Fruit fly (Drosophila melanogaster) whole organism, embryonic: ENCODE results near the gene ppk13.

Experiments used
- Atf-2 ChIP-seq: fragments of 200-800 bp; sonication (Bioruptor generic); optimal IDR thresholded peaks from 2 replicates; lab custom pipeline; 2016; ENCODE audit warnings: missing biosample characterization, missing genetic modification characterization
- CG10209 ChIP-seq: fragments of 200-800 bp; sonication (Bioruptor generic); optimal IDR thresholded peaks from 3 replicates; lab custom pipeline; 2017; ENCODE audit warnings: missing biosample characterization, mild to moderate bottlenecking, missing genetic modification characterization, missing genetic modification reagents
- CG10431 ChIP-seq: fragments of 200-800 bp; sonication (Bioruptor generic); optimal IDR thresholded peaks from 3 replicates; lab custom pipeline; 2018; ENCODE audit warnings: missing biosample characterization, mild to moderate bottlenecking, missing genetic modification characterization
- CG11085 ChIP-seq: fragments of 200-800 bp; sonication (Bioruptor generic); IDR thresholded peaks from 2 replicates; pipeline ENCODE4 v1.3.6; 2022; ENCODE audit warnings: missing biosample characterization, missing genetic modification characterization
- CG11695 ChIP-seq: fragments of 200-800 bp; sonication (Bioruptor generic); IDR thresholded peaks from 3 replicates; pipeline ENCODE4 v1.3.6; 2022; ENCODE audit warnings: missing biosample characterization, missing genetic modification characterization
- CG11723 ChIP-seq: fragments of 200-800 bp; sonication (Bioruptor generic); optimal IDR thresholded peaks from 2 replicates; lab custom pipeline; 2017; ENCODE audit warnings: missing biosample characterization, mild to moderate bottlenecking, missing genetic modification characterization
- CG12744 ChIP-seq: fragments of 200-800 bp; sonication (Bioruptor generic); optimal IDR thresholded peaks from 2 replicates; lab custom pipeline; 2016; ENCODE audit warnings: missing biosample characterization, missing genetic modification characterization
- CG12942 ChIP-seq: fragments of 200-800 bp; sonication (Bioruptor generic); optimal IDR thresholded peaks from 3 replicates; lab custom pipeline; 2016; ENCODE audit warnings: missing biosample characterization, missing genetic modification characterization
- CG13424 ChIP-seq: fragments of 200-800 bp; sonication (Bioruptor generic); optimal IDR thresholded peaks from 2 replicates; lab custom pipeline; 2019; ENCODE audit warnings: missing biosample characterization, mild to moderate bottlenecking, missing genetic modification characterization, moderate library complexity
- CG14014 ChIP-seq: fragments of 200-800 bp; sonication (Bioruptor generic); IDR thresholded peaks from 2 replicates; pipeline ENCODE4 v1.3.6; 2022; ENCODE audit warnings: missing biosample characterization, missing genetic modification characterization
- CG15696 ChIP-seq: fragments of 200-800 bp; sonication (Bioruptor generic); optimal IDR thresholded peaks from 2 replicates; lab custom pipeline; 2019; ENCODE audit warnings: missing biosample characterization, mild to moderate bottlenecking, missing genetic modification characterization, moderate library complexity
- CG1603 ChIP-seq: fragments of 200-800 bp; sonication (Bioruptor generic); optimal IDR thresholded peaks from 2 replicates; lab custom pipeline; 2019; ENCODE audit warnings: missing biosample characterization, mild to moderate bottlenecking, missing genetic modification characterization, moderate library complexity
- CG17186 ChIP-seq: fragments of 200-800 bp; sonication (Bioruptor generic); optimal IDR thresholded peaks from 3 replicates; lab custom pipeline; 2017; ENCODE audit warnings: missing biosample characterization, missing genetic modification reagents, missing genetic modification characterization
- CG17361 ChIP-seq: fragments of 200-800 bp; sonication (Bioruptor generic); IDR thresholded peaks from 3 replicates; pipeline ENCODE4 v1.3.6; 2022; ENCODE audit warnings: missing biosample characterization, missing genetic modification characterization
- CG17612 ChIP-seq: fragments of 200-800 bp; sonication (Bioruptor generic); IDR thresholded peaks from 2 replicates; pipeline ENCODE4 v1.3.6; 2022; ENCODE audit warnings: missing biosample characterization, missing genetic modification characterization
- CG18599 ChIP-seq: fragments of 200-800 bp; sonication (Bioruptor generic); optimal IDR thresholded peaks from 3 replicates; lab custom pipeline; 2017; ENCODE audit warnings: missing biosample characterization, missing genetic modification characterization, mild to moderate bottlenecking, moderate library complexity, missing genetic modification reagents
- CG31224 ChIP-seq: fragments of 200-800 bp; sonication (Bioruptor generic); IDR thresholded peaks from 2 replicates; pipeline ENCODE4 v1.3.6; 2022; ENCODE audit warnings: missing biosample characterization, missing genetic modification characterization
- CG33213 ChIP-seq: fragments of 200-800 bp; sonication (Bioruptor generic); optimal IDR thresholded peaks from 3 replicates; lab custom pipeline; 2016; ENCODE audit warnings: missing biosample characterization, missing genetic modification characterization
- CG34376 ChIP-seq: fragments of 200-800 bp; sonication (Bioruptor generic); optimal IDR thresholded peaks from 2 replicates; lab custom pipeline; 2018; ENCODE audit warnings: missing biosample characterization, mild to moderate bottlenecking, missing genetic modification characterization
- CG6765 ChIP-seq: fragments of 200-800 bp; sonication (Bioruptor generic); optimal IDR thresholded peaks from 3 replicates; lab custom pipeline; 2017; ENCODE audit warnings: missing biosample characterization, mild to moderate bottlenecking, missing genetic modification characterization
- CG6791 ChIP-seq: fragments of 200-800 bp; sonication (Bioruptor generic); IDR thresholded peaks from 3 replicates; pipeline ENCODE4 v1.3.6; 2022; ENCODE audit warnings: missing biosample characterization, missing genetic modification characterization; ENCODE audit not compliant: partially characterized antibody
- CG8281 ChIP-seq: fragments of 200-800 bp; sonication (Bioruptor generic); optimal IDR thresholded peaks from 2 replicates; lab custom pipeline; 2018; ENCODE audit warnings: missing biosample characterization, mild to moderate bottlenecking, missing genetic modification characterization, moderate library complexity
- CG8478 ChIP-seq: fragments of >200 bp; optimal IDR thresholded peaks from 2 replicates; lab custom pipeline; 2018
- CG9437 ChIP-seq: fragments of 200-800 bp; sonication (Bioruptor generic); optimal IDR thresholded peaks from 2 replicates; lab custom pipeline; 2018; ENCODE audit warnings: missing biosample characterization, mild to moderate bottlenecking, missing genetic modification characterization
- E2f1 ChIP-seq: fragments of 200-800 bp; sonication (Bioruptor generic); IDR thresholded peaks from 2 replicates; pipeline ENCODE4 v1.3.6; 2022; ENCODE audit warnings: missing biosample characterization, missing genetic modification characterization
- Ets65A ChIP-seq: fragments of 200-800 bp; sonication (Bioruptor generic); peaks from one replicate; lab custom pipeline; 2016; ENCODE audit warnings: missing biosample characterization, missing genetic modification characterization
- HLHmδ ChIP-seq: fragments of 200-800 bp; sonication (Bioruptor generic); optimal IDR thresholded peaks from 2 replicates; lab custom pipeline; 2018; ENCODE audit warnings: missing biosample characterization, mild to moderate bottlenecking, missing genetic modification characterization, moderate library complexity
- HmgZ ChIP-seq: fragments of 200-800 bp; sonication (Bioruptor generic); optimal IDR thresholded peaks from 2 replicates; lab custom pipeline; 2018; ENCODE audit warnings: missing biosample characterization, mild to moderate bottlenecking, missing genetic modification characterization
- Mrtf ChIP-seq: fragments of 200-800 bp; sonication (Bioruptor generic); IDR thresholded peaks from 3 replicates; pipeline ENCODE4 v1.3.6; 2022; ENCODE audit warnings: missing biosample characterization, missing genetic modification characterization
- NK7.1 ChIP-seq: fragments of 200-800 bp; sonication (Bioruptor generic); optimal IDR thresholded peaks from 3 replicates; lab custom pipeline; 2016; ENCODE audit warnings: missing biosample characterization, missing genetic modification characterization
- Optix ChIP-seq: fragments of 200-800 bp; sonication (Bioruptor generic); IDR thresholded peaks from 3 replicates; pipeline ENCODE4 v1.3.6; 2022; ENCODE audit warnings: missing biosample characterization, missing genetic modification characterization
- Sox102F ChIP-seq: fragments of 200-800 bp; sonication (Bioruptor generic); optimal IDR thresholded peaks from 2 replicates; lab custom pipeline; 2018; ENCODE audit warnings: missing biosample characterization, mild to moderate bottlenecking, missing genetic modification characterization, moderate library complexity
- Tbp ChIP-seq: fragments of >200 bp; optimal IDR thresholded peaks from 2 replicates; lab custom pipeline; 2018; ENCODE audit warnings: missing biosample characterization, missing genetic modification characterization
- YL-1 ChIP-seq: fragments of 200-800 bp; sonication (Bioruptor generic); optimal IDR thresholded peaks from 3 replicates; lab custom pipeline; 2017; ENCODE audit warnings: missing biosample characterization, mild to moderate bottlenecking, missing genetic modification characterization
- bcd ChIP-seq: fragments of 200-800 bp; sonication (Bioruptor generic); optimal IDR thresholded peaks from 2 replicates; lab custom pipeline; 2017; ENCODE audit warnings: missing biosample characterization, mild to moderate bottlenecking, missing genetic modification characterization
- cas ChIP-seq: fragments of 200-800 bp; sonication (Bioruptor generic); IDR thresholded peaks from 2 replicates; pipeline ENCODE4 v1.3.6; 2022; ENCODE audit warnings: missing biosample characterization, missing genetic modification characterization
- da ChIP-seq: fragments of 200-800 bp; sonication (Bioruptor generic); optimal IDR thresholded peaks from 2 replicates; lab custom pipeline; 2016; ENCODE audit warnings: missing biosample characterization, missing genetic modification characterization
- fu2 ChIP-seq: fragments of 200-800 bp; sonication (Bioruptor generic); optimal IDR thresholded peaks from 2 replicates; lab custom pipeline; 2016; ENCODE audit warnings: missing biosample characterization, missing genetic modification characterization
- gcm ChIP-seq: fragments of 200-800 bp; sonication (Bioruptor generic); optimal IDR thresholded peaks from 2 replicates; lab custom pipeline; 2019; ENCODE audit warnings: missing biosample characterization, mild to moderate bottlenecking, missing genetic modification characterization, moderate library complexity
- gro ChIP-seq: fragments of 200-800 bp; sonication (Bioruptor generic); optimal IDR thresholded peaks from 2 replicates; lab custom pipeline; 2016; ENCODE audit warnings: missing biosample characterization, missing genetic modification characterization
- gt ChIP-seq: fragments of 200-800 bp; sonication (Bioruptor generic); IDR thresholded peaks from 2 replicates; pipeline ENCODE4 v1.3.6; 2022; ENCODE audit warnings: missing biosample characterization, missing genetic modification characterization
- hth ChIP-seq: fragments of >200 bp; optimal IDR thresholded peaks from 2 replicates; lab custom pipeline; 2017; ENCODE audit warnings: inconsistent platforms
- insv ChIP-seq, 2 experiments: fragments of 200-800 bp; sonication (Bioruptor generic); optimal IDR thresholded peaks; 3 replicates each; lab custom pipeline; 2016 to 2018; ENCODE audit warnings: missing biosample characterization in 2 of 2, missing genetic modification characterization in 2 of 2
- ken ChIP-seq: fragments of 200-800 bp; sonication (Bioruptor generic); IDR thresholded peaks from 3 replicates; pipeline ENCODE4 v1.3.6; 2022; ENCODE audit warnings: missing biosample characterization, missing genetic modification characterization
- knrl ChIP-seq: fragments of 200-800 bp; sonication (Bioruptor generic); IDR thresholded peaks from 3 replicates; pipeline ENCODE4 v1.3.6; 2022; ENCODE audit warnings: missing biosample characterization, missing genetic modification characterization; ENCODE audit not compliant: partially characterized antibody
- mirr ChIP-seq: fragments of 200-800 bp; sonication (Bioruptor generic); optimal IDR thresholded peaks from 3 replicates; lab custom pipeline; 2018; ENCODE audit warnings: missing biosample characterization, mild to moderate bottlenecking, missing genetic modification characterization
- nerfin-1 ChIP-seq: fragments of 200-800 bp; sonication (Bioruptor generic); optimal IDR thresholded peaks from 3 replicates; lab custom pipeline; 2019; ENCODE audit warnings: missing biosample characterization, mild to moderate bottlenecking, missing genetic modification characterization, moderate library complexity
- nom ChIP-seq: fragments of 200-800 bp; sonication (Bioruptor generic); optimal IDR thresholded peaks from 2 replicates; lab custom pipeline; 2017; ENCODE audit warnings: missing biosample characterization, missing genetic modification characterization, mild to moderate bottlenecking, moderate library complexity, missing genetic modification reagents
- onecut ChIP-seq: fragments of 200-800 bp; sonication (Bioruptor generic); IDR thresholded peaks from 2 replicates; pipeline ENCODE4 v1.3.6; 2022; ENCODE audit warnings: missing biosample characterization, missing genetic modification characterization
- repo ChIP-seq: fragments of 200-800 bp; sonication (Bioruptor generic); optimal IDR thresholded peaks from 2 replicates; lab custom pipeline; 2016; ENCODE audit warnings: missing biosample characterization, missing genetic modification characterization
- shn ChIP-seq: fragments of 200-800 bp; sonication (Bioruptor generic); optimal IDR thresholded peaks from 3 replicates; lab custom pipeline; 2016; ENCODE audit warnings: missing biosample characterization, missing genetic modification characterization
- so ChIP-seq: fragments of 200-800 bp; sonication (Bioruptor generic); IDR thresholded peaks from 3 replicates; pipeline ENCODE4 v1.3.6; 2022; ENCODE audit warnings: missing biosample characterization, missing genetic modification characterization
- yki ChIP-seq: fragments of >200 bp; optimal IDR thresholded peaks from 3 replicates; lab custom pipeline; 2018

ppk13 gene

DNA sequence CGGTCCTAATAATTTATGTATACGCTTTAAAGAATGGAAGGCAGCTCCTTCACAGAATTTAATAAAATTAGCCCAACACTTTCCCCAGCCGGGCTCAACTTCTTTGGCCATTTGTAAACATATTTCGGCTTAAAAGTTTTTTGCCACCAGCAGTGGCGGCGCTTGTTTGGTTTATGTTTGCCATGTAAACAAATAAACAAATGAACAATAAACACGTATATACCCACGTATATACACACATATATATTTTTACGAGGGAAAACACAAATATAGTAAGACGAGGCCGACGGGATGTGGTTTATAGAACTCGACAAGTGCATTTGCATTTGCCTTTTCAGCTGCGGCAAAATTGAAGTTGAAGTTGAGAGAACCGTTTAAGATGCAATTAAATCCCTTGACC is 50.8 kb downstream of the ppk13 start (continued):
- no peak for TF ChIP-seq HLHmδ (GFP tag; lab: Kevin White, UChicago)
- TF ChIP-seq gro (GFP tag; lab: Kevin White, UChicago) = no peak
- peak; percentile 12 for TF ChIP-seq CG17186 (GFP tag; lab: Kevin White, UChicago)
- TF ChIP-seq yki = no peak
- no peak for TF ChIP-seq gcm (GFP tag; lab: Kevin White, UChicago)
- TF ChIP-seq Sox102F (GFP tag; lab: Kevin White, UChicago) = peak; percentile 22
- TF ChIP-seq mirr (GFP tag; lab: Kevin White, UChicago) = peak; percentile 36
- no peak for TF ChIP-seq CG31224 (GFP tag; lab: Robert Waterston, UW)
- TF ChIP-seq CG1603 (tag; lab: Kevin White, UChicago) = peak; percentile 23
- TF ChIP-seq CG10431 (GFP tag; lab: Kevin White, UChicago) = no peak
- no peak for TF ChIP-seq hth
- TF ChIP-seq CG11085 (GFP tag; lab: Robert Waterston, UW) = no peak
- peak; percentile 17 for TF ChIP-seq CG10209
- no peak for TF ChIP-seq CG12744 (GFP tag; lab: Kevin White, UChicago)
- TF ChIP-seq E2f1 (GFP tag; lab: Robert Waterston, UW) = no peak; the same call in 1 of the 2 replicates
- no peak for TF ChIP-seq Atf-2 (GFP tag; lab: Kevin White, UChicago)
- TF ChIP-seq gt (GFP tag; lab: Robert Waterston, UW) = no peak
- TF ChIP-seq onecut (GFP tag; lab: Robert Waterston, UW) = peak; percentile 32; the same call in 1 of the 2 replicates
- no peak for TF ChIP-seq Ets65A (GFP tag; lab: Kevin White, UChicago)
- peak; percentile 23 for TF ChIP-seq CG11723
- TF ChIP-seq shn (GFP tag; lab: Kevin White, UChicago) = no peak
- no peak for TF ChIP-seq knrl (GFP tag; lab: Robert Waterston, UW)
- TF ChIP-seq fu2 (GFP tag; lab: Kevin White, UChicago) = no peak
- TF ChIP-seq Optix = no peak
- 0 out of 3 replicates have a peak, but pooled peaks have one; percentile 26 for TF ChIP-seq CG11695 (GFP tag; lab: Robert Waterston, UW)
- no peak for TF ChIP-seq ken (GFP tag; lab: Robert Waterston, UW)
- no peak for TF ChIP-seq cas (GFP tag; lab: Robert Waterston, UW)
- no peak for TF ChIP-seq YL-1 (GFP tag; lab: Kevin White, UChicago)
- TF ChIP-seq HmgZ (tag; lab: Kevin White, UChicago) = no peak
- TF ChIP-seq Mrtf (GFP tag; lab: Robert Waterston, UW) = no peak
- no peak for TF ChIP-seq NK7.1
- TF ChIP-seq CG9437 (GFP tag; lab: Kevin White, UChicago) = no peak
- TF ChIP-seq CG33213 = no peak
- no peak for TF ChIP-seq insv (GFP tag; optimal IDR thresholded peaks at IDR 0.05; lab: Kevin White, UChicago)
- peak; percentile 63 for TF ChIP-seq CG18599 (GFP tag; lab: Kevin White, UChicago)
- TF ChIP-seq CG14014 (GFP tag; lab: Robert Waterston, UW) = peak; percentile 28; the same call in 1 of the 2 replicates
- TF ChIP-seq CG34376 = no peak
- TF ChIP-seq CG17612 (GFP tag; lab: Robert Waterston, UW) = no peak
- TF ChIP-seq bcd (GFP tag; lab: Kevin White, UChicago) = peak; percentile 12
- TF ChIP-seq CG13424 = no peak
- TF ChIP-seq CG8281 (tag; lab: Kevin White, UChicago) = peak; percentile 50
- TF ChIP-seq CG6791 = no peak
- peak; percentile 70 for TF ChIP-seq nerfin-1 (tag; lab: Kevin White, UChicago)
- no peak for TF ChIP-seq da (GFP tag; lab: Kevin White, UChicago)
- no peak for TF ChIP-seq nom (GFP tag; lab: Kevin White, UChicago)
- TF ChIP-seq CG15696 (tag; lab: Kevin White, UChicago) = peak; percentile 88
- no peak for TF ChIP-seq so
- no peak for TF ChIP-seq Tbp (GFP tag; lab: Kevin White, UChicago)
- TF ChIP-seq CG17361 (GFP tag; lab: Robert Waterston, UW) = peak; percentile 48; the same call in 1 of the 3 replicates
- no peak for TF ChIP-seq repo (GFP tag; lab: Kevin White, UChicago)
- no peak for TF ChIP-seq CG8478
- TF ChIP-seq CG6765 (GFP tag; lab: Kevin White, UChicago) = peak; percentile 59
- no peak for TF ChIP-seq CG12942 (GFP tag; lab: Kevin White, UChicago)
